Worm (Caenorhabditis elegans) whole organism, L2 larva: Measurements from ENCODE around the gene ins-37.

Experiments used
- aly-2 ChIP-seq: fragments of 150-350 bp; optimal IDR thresholded peaks from 2 replicates; lab custom pipeline; 2014; ENCODE audit warnings: missing biosample characterization, missing genetic modification characterization
- ceh-16 ChIP-seq: fragments of 150-350 bp; optimal IDR thresholded peaks from 2 replicates; lab custom pipeline; 2014; ENCODE audit warnings: missing biosample characterization, missing genetic modification characterization
- egl-27 ChIP-seq: sonication (generic microtip); optimal IDR thresholded peaks from 3 replicates; lab custom pipeline; 2017; ENCODE audit warnings: missing biosample characterization, missing genetic modification reagents, missing genetic modification characterization
- lsy-2 ChIP-seq, 2 experiments: fragments of 150-350 bp in 1 of 2; sonication (generic microtip) in 1 of 2; optimal IDR thresholded peaks; 2 replicates each; lab custom pipeline; 2014 to 2017; ENCODE audit warnings: missing biosample characterization in 2 of 2, missing genetic modification characterization in 2 of 2
- nhr-10 ChIP-seq: sonication (generic microtip); optimal IDR thresholded peaks from 2 replicates; lab custom pipeline; 2017; ENCODE audit warnings: missing biosample characterization, missing genetic modification characterization
- unc-55 ChIP-seq: fragments of 150-350 bp; sonication (generic microtip); optimal IDR thresholded peaks from 3 replicates; lab custom pipeline; 2014; ENCODE audit warnings: missing biosample characterization, missing genetic modification reagents, missing genetic modification characterization

- TF ChIP-seq lsy-2 (tag; optimal IDR thresholded peaks at IDR 0.05; lab: Kevin White, UChicago) (no peak), ceh-16 (tag; lab: Kevin White, UChicago) (no peak), egl-27 (tag; lab: Kevin White, UChicago) (no peak), nhr-10 (tag; lab: Kevin White, UChicago) (no peak), unc-55 (GFP tag; lab: Kevin White, UChicago) (no peak), aly-2 (no peak)
Observed at ce11 chrII:13812335-13812734, 23.6 kb downstream of the ins-37 start.
